Fruit fly (Drosophila melanogaster) S2 (cell line): ENCODE data around the gene Akap200.

Experiments used
- CG8478 ChIP-seq: fragments of >200 bp; optimal IDR thresholded peaks from 2 replicates; lab custom pipeline; 2018
- CTCF ChIP-seq, 2 experiments: fragments of >200 bp; optimal IDR thresholded peaks; 2 replicates each; lab custom pipeline; 2018

Gene Akap200

DNA sequence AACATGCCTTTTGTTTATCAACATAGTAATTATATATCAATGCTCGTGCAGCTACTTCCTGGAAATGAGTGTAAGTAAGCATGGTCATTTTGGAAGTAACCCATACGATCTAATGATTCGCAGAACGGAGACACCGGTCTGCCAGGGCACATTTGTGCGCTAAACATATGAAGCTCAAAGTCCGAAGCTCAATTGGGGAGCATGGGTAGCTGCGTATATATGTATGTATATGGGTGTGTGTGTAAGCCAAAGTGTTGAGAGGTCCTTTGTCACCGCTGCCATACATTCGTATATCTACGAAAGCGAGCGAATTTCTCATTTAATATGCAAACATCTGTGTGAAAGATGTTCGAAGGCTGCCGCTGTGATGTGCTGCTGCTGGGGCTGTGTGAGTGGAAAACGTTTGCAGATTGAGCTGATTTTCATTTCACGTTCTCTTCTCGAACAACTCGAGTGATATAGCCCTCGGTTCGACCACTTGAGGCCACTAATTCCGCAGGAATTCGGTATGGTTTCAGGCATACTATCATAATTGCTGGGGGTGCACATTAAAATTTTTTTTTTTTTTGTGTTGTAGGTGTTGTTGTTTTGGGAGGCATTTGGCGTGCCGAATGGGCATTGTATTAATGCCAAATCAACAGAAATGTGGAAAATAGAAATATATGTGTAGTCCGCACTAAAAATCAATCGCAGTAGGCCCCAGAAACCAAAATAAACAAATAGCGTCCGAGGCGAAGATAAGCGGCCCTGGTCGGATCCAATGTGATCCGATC is 2.8 kb downstream of the Akap200 start:
- TF ChIP-seq CG8478 (lab: Kevin White, UChicago) = peak; percentile 23
- no peak for TF ChIP-seq CTCF (optimal IDR thresholded peaks at IDR 0.05; lab: Kevin White, UChicago)

dm6 chr2L:8419382-8419940 is 4.0 kb downstream of the Akap200 start:
- no peak for TF ChIP-seq CTCF (optimal IDR thresholded peaks at IDR 0.05; lab: Kevin White, UChicago)
- TF ChIP-seq CG8478 (lab: Kevin White, UChicago) = no peak

DNA sequence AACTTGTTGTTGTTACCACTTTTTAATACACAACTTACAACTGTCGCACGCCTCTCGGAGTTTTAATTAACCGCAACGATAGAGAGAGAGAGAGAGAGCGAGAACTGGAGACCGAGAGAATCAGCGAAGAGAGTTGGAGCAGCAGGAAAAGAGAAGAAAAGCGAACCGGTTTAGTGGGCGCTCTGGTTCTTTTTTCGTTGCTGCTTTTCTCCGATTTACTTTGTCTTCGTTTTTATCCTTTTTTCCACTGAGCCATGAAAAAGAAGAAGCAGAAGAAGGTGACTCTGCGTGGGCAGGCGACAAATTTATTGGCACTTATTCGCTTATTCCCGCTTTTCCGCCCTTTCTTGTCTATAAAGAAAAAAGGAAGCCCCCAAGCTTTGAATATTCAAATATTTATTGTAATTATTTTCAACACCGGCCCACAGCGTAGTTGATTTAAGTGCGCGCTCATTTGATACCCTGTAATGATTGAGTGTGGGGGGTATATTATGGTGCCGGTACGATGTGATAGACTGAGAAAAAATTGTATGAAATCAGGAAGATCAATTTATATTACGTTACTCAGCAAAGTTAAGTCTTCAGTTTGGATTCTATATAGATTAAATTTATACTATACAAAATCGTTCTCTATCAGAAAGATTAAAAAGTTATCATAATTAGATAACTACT is 4.9 kb downstream of the Akap200 start:
- TF ChIP-seq CTCF (optimal IDR thresholded peaks at IDR 0.05; lab: Kevin White, UChicago) (no peak), CG8478 (lab: Kevin White, UChicago) (no peak)

DNA sequence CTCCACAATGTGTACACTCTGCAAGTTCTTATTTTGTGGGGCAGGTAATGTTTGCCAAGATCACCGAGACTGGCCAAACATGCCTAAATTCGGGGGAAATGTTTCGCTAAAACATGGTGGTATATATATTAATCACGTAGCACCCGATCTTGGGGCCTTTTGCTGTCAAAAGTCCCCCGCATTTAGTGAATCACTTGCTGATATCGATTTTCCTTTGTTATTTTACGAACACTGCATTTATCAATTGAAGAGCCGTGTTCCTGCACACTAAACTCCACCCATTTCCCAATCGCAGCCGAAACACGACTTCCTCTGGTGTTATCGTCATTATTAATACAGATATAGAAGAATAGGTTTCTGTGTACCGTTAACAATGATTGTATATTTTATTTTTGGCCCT is 6.2 kb downstream of the Akap200 start:
- no peak for TF ChIP-seq CG8478 (lab: Kevin White, UChicago)
- no peak for TF ChIP-seq CTCF (optimal IDR thresholded peaks at IDR 0.05; lab: Kevin White, UChicago)

- TF ChIP-seq CTCF (optimal IDR thresholded peaks at IDR 0.05; lab: Kevin White, UChicago) (no peak), CG8478 (lab: Kevin White, UChicago) (no peak)
These were observed 7.6 kb downstream of the Akap200 start for dm6 chr2L:8423047-8423446.

DNA sequence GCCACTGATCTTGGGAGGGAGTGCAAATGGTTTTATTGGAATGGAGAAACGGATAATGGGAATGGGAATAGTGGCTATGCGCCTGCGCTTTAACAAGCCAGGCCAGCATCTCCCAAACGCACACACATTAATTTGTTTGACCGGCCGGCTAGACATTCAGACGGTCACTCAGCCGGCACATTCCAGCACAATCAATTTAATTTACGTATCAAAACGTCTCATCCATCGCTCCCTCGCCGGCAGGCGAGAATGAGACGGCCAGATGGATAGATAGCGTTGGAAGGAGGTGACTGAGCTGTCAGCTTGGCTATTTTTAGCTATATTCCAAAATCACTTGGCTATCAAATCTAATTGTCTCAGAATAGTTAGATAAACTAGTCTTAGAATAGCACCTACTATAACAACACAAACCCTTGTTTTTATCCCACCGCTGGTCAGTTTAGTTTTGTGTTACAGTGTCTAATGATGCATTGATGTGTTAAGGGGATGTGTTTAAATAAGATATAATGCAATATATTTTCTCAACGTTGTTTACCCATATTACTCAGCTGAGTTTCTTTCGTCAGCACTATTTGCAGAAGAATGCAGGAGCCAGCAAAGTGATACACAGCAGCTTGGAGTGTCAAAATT is 8.1 kb downstream of the Akap200 start:
- TF ChIP-seq CTCF (optimal IDR thresholded peaks at IDR 0.05; lab: Kevin White, UChicago) (no peak), CG8478 (lab: Kevin White, UChicago) (no peak)

- no peak for TF ChIP-seq CG8478 (lab: Kevin White, UChicago)
- no peak for TF ChIP-seq CTCF (optimal IDR thresholded peaks at IDR 0.05; lab: Kevin White, UChicago)
These were observed 8.6 kb downstream of the Akap200 start for dm6 chr2L:8424090-8424470.

DNA sequence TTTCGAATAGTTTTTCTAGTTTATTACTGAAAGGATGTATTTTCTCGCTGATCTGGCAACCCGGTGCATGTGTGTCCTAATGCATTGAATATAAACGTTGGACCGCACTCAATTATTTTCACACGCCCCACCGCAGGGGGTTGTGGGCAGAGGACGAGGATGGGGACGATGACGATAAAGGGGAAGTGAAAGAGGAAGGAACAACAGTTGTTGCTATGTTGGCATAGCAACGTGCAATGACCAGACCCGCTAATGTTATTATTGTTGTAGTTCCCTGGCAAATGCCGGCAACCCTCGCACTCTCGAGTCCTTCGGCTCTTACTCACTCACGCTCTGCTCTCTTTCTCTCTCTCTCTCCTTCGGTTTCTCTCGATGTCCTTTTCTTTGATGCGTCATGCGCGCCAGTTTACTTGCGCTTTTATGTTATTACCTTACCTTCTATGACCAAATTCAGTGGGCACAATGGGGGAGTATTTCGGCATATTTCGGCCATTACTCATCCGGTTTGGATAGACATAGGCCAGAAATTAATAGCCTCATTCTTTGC is 9.2 kb downstream of the Akap200 start:
- no peak for TF ChIP-seq CG8478 (lab: Kevin White, UChicago)
- no peak for TF ChIP-seq CTCF (optimal IDR thresholded peaks at IDR 0.05; lab: Kevin White, UChicago)

dm6 chr2L:8425212-8425611 is 9.7 kb downstream of the Akap200 start:
- no peak for TF ChIP-seq CG8478 (lab: Kevin White, UChicago)
- TF ChIP-seq CTCF (optimal IDR thresholded peaks at IDR 0.05; lab: Kevin White, UChicago) = no peak

- TF ChIP-seq CG8478 (lab: Kevin White, UChicago) (no peak), CTCF (optimal IDR thresholded peaks at IDR 0.05; lab: Kevin White, UChicago) (no peak)
These were observed 10.7 kb downstream of the Akap200 start for dm6 chr2L:8425962-8426759.

- TF ChIP-seq CTCF (optimal IDR thresholded peaks at IDR 0.05; lab: Kevin White, UChicago) (no peak), CG8478 (lab: Kevin White, UChicago) (no peak)
These were observed 11.3 kb downstream of the Akap200 start for dm6 chr2L:8426801-8427200.

dm6 chr2L:8432130-8432529 is 16.6 kb downstream of the Akap200 start:
- TF ChIP-seq CTCF (optimal IDR thresholded peaks at IDR 0.05; lab: Kevin White, UChicago) (no peak), CG8478 (lab: Kevin White, UChicago) (no peak)

DNA sequence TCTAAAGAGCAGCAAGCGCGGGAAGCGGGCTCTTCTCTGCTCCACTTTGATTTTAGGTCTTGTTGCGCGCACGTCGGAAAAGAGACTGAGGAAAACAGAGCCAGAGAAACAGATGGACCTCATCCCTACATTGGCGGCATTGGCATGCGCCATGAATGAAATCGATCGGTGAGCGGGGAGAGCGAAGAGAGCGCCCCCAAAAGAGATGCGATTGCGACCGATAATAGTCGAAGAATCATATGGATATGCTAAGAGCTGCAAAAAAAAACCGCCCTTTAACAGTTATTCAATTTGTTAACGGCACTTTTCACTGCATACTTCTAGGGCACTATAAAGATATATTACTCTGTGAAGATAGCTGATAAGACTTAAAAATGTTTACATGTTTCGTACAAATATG is 18.0 kb downstream of the Akap200 start, which contains the start of gene grk:
grk (minus strand) TSS at position 87 of the 400 bp plus-strand sequence.
- TF ChIP-seq CTCF (optimal IDR thresholded peaks at IDR 0.05; lab: Kevin White, UChicago) = no peak
- no peak for TF ChIP-seq CG8478 (lab: Kevin White, UChicago)

DNA sequence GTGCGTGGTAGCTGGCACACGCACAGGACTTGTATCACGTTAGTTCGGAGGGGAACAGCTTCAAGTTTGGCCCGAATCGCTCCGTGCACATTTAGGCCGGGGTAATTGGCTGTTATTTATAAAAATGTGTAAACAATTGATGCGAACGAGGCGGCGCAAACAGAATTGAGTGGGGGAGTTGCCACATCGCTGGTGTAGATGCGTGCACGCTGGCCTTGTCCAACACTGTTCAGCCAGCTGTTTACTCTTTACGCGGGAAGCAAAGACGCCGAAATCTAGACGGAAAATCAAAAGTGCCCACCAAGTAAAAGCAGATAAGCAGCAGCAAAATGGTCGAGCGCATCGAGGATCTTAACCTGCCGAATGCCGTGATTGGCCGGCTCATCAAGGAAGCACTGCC is 21.7 kb downstream of the Akap200 start, which contains the start of the genes D12 and Chrac-14:
D12 (minus strand) TSS at position 190 of the 400 bp plus-strand sequence.
Chrac-14 (plus strand) TSS at position 230 of the 400 bp plus-strand sequence.
- TF ChIP-seq CTCF (optimal IDR thresholded peaks at IDR 0.05; lab: Kevin White, UChicago) (no peak), CG8478 (lab: Kevin White, UChicago) (no peak)
